Worm (Caenorhabditis elegans): ENCODE results near the gene lov-1.

DNA sequence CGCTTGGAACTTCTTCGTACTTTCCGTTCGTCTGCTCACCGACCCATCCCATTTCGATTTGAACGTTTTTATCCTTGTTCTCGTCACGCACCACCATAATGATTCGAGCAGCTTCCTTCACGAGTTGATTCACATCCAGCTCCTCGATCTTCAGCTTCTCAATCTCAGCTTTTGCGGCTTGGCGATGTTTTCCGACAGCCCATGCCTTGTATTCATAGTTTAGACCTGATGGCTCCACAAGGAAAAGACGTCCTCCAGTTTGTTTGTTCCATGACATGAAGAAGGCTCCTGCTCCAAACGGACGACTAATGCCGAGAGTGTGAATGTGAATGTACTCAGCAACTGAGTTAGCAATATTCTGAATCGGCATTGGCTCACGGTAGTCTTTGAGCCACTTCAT lies 22.6 kb downstream of the lov-1 start:
- TF ChIP-seq aly-2 (tag; optimal IDR thresholded peaks at IDR 0.05) (no peak), ZK546.5 (tag; optimal IDR thresholded peaks at IDR 0.05) (no peak), egl-27 (tag; optimal IDR thresholded peaks at IDR 0.05) (no peak), ceh-82 (tag; optimal IDR thresholded peaks at IDR 0.05) (no peak), nhr-11 (tag; optimal IDR thresholded peaks at IDR 0.05) (no peak), ceh-16 (tag; optimal IDR thresholded peaks at IDR 0.05) (no peak), tbx-2 (tag; optimal IDR thresholded peaks at IDR 0.05) (no peak), ama-1 (optimal IDR thresholded peaks at IDR 0.05) (no peak)
